Worm (Caenorhabditis elegans) whole organism, L3 larva: ENCODE results near the gene sre-40.

Experiments
- R02D3.7 ChIP-seq: fragments of 150-350 bp; optimal IDR thresholded peaks from 2 replicates; lab custom pipeline; 2014; ENCODE audit warnings: missing biosample characterization, missing genetic modification characterization
- ZK546.5 ChIP-seq: sonication (generic microtip); optimal IDR thresholded peaks from 2 replicates; lab custom pipeline; 2017; ENCODE audit warnings: missing biosample characterization, missing genetic modification characterization
- aly-2 ChIP-seq: fragments of 150-350 bp; optimal IDR thresholded peaks from 2 replicates; lab custom pipeline; 2014; ENCODE audit warnings: missing biosample characterization, missing genetic modification characterization
- ceh-16 ChIP-seq: sonication (generic microtip); optimal IDR thresholded peaks from 2 replicates; lab custom pipeline; 2017; ENCODE audit warnings: missing biosample characterization, missing genetic modification characterization
- ceh-28 ChIP-seq: fragments of 150-350 bp; optimal IDR thresholded peaks from 2 replicates; lab custom pipeline; 2014; ENCODE audit warnings: missing biosample characterization, missing genetic modification reagents, missing genetic modification characterization
- ceh-9 ChIP-seq: sonication (generic microtip); optimal IDR thresholded peaks from 2 replicates; lab custom pipeline; 2018; ENCODE audit warnings: missing biosample characterization, missing genetic modification characterization
- daf-12 ChIP-seq: fragments of 150-350 bp; optimal IDR thresholded peaks from 2 replicates; lab custom pipeline; 2014; ENCODE audit warnings: missing biosample characterization, missing genetic modification reagents, missing genetic modification characterization
- egl-27 ChIP-seq: sonication (generic microtip); optimal IDR thresholded peaks from 4 replicates; lab custom pipeline; 2017; ENCODE audit warnings: missing biosample characterization, missing genetic modification reagents, missing genetic modification characterization
- egl-5 ChIP-seq: fragments of 150-350 bp; optimal IDR thresholded peaks from 2 replicates; lab custom pipeline; 2017; ENCODE audit warnings: missing biosample characterization, missing genetic modification reagents, missing genetic modification characterization, inconsistent platforms
- elt-1 ChIP-seq: fragments of 150-350 bp; optimal IDR thresholded peaks from 2 replicates; lab custom pipeline; 2014; ENCODE audit warnings: missing biosample characterization, missing genetic modification characterization
- elt-2 ChIP-seq: sonication (generic microtip); optimal IDR thresholded peaks from 2 replicates; lab custom pipeline; 2016; ENCODE audit warnings: missing genetic modification reagents, mild to moderate bottlenecking, missing genetic modification characterization, missing compliant biosample characterization
- elt-3 ChIP-seq, 3 experiments: fragments of 150-350 bp in 1 of 3; sonication (generic microtip) in 2 of 3; optimal IDR thresholded peaks; 2 replicates in 2 of 3; 4 replicates in 1 of 3; lab custom pipeline; 2014 to 2017; ENCODE audit warnings: missing biosample characterization in 3 of 3, missing genetic modification characterization in 3 of 3
- fkh-10 ChIP-seq: sonication (generic microtip); optimal IDR thresholded peaks from 2 replicates; lab custom pipeline; 2017; ENCODE audit warnings: missing biosample characterization, missing genetic modification reagents, missing genetic modification characterization
- fkh-2 ChIP-seq: fragments of 150-350 bp; optimal IDR thresholded peaks from 2 replicates; lab custom pipeline; 2014; ENCODE audit warnings: missing biosample characterization, missing genetic modification reagents, missing genetic modification characterization
- jun-1 ChIP-seq: fragments of 150-350 bp; optimal IDR thresholded peaks from 2 replicates; lab custom pipeline; 2014; ENCODE audit warnings: missing biosample characterization, missing genetic modification reagents, missing genetic modification characterization
- lin-15B ChIP-seq: fragments of 150-350 bp; optimal IDR thresholded peaks from 2 replicates; lab custom pipeline; 2014; ENCODE audit warnings: missing biosample characterization, missing genetic modification characterization
- lin-39 ChIP-seq: fragments of 150-350 bp; optimal IDR thresholded peaks from 2 replicates; lab custom pipeline; 2018; ENCODE audit warnings: missing biosample characterization, missing genetic modification reagents, missing genetic modification characterization
- lsy-12 ChIP-seq: sonication (generic microtip); optimal IDR thresholded peaks from 2 replicates; lab custom pipeline; 2016; ENCODE audit warnings: mild to moderate bottlenecking, missing genetic modification characterization, missing compliant biosample characterization
- mdl-1 ChIP-seq: fragments of 150-350 bp; optimal IDR thresholded peaks from 2 replicates; lab custom pipeline; 2014; ENCODE audit warnings: missing biosample characterization, missing genetic modification characterization
- mml-1 ChIP-seq: fragments of 150-350 bp; sonication (generic microtip); optimal IDR thresholded peaks from 3 replicates; lab custom pipeline; 2014; ENCODE audit warnings: missing biosample characterization, missing genetic modification characterization
- nhr-11 ChIP-seq: fragments of 150-350 bp; optimal IDR thresholded peaks from 2 replicates; lab custom pipeline; 2014; ENCODE audit warnings: missing biosample characterization, missing genetic modification characterization
- nhr-12 ChIP-seq: fragments of 150-350 bp; optimal IDR thresholded peaks from 2 replicates; lab custom pipeline; 2014; ENCODE audit warnings: missing biosample characterization, missing genetic modification characterization
- nhr-23 ChIP-seq: fragments of 150-350 bp; optimal IDR thresholded peaks from 2 replicates; lab custom pipeline; 2014; ENCODE audit warnings: missing biosample characterization, missing genetic modification reagents, missing genetic modification characterization
- nhr-237 ChIP-seq: fragments of 150-350 bp; optimal IDR thresholded peaks from 2 replicates; lab custom pipeline; 2014; ENCODE audit warnings: missing biosample characterization, missing genetic modification characterization
- nhr-25 ChIP-seq: sonication (generic microtip); optimal IDR thresholded peaks from 2 replicates; lab custom pipeline; 2017; ENCODE audit warnings: missing biosample characterization, missing genetic modification characterization
- nhr-28 ChIP-seq: fragments of 150-350 bp; optimal IDR thresholded peaks from 2 replicates; lab custom pipeline; 2014; ENCODE audit warnings: missing biosample characterization, missing genetic modification characterization
- nhr-43 ChIP-seq: sonication (generic microtip); optimal IDR thresholded peaks from 2 replicates; lab custom pipeline; 2016; ENCODE audit warnings: mild to moderate bottlenecking, missing genetic modification characterization, missing compliant biosample characterization; ENCODE audit not compliant: poor library complexity, severe bottlenecking
- nhr-67 ChIP-seq: fragments of 150-350 bp; optimal IDR thresholded peaks from 2 replicates; lab custom pipeline; 2014; ENCODE audit warnings: missing biosample characterization, missing genetic modification characterization
- nhr-77 ChIP-seq: fragments of 150-350 bp; optimal IDR thresholded peaks from 2 replicates; lab custom pipeline; 2014; ENCODE audit warnings: missing biosample characterization, missing genetic modification characterization
- pha-4 ChIP-seq: fragments of 150-350 bp; optimal IDR thresholded peaks from 2 replicates; lab custom pipeline; 2014; ENCODE audit warnings: missing biosample characterization, missing genetic modification reagents, missing genetic modification characterization
- pqm-1 ChIP-seq: fragments of 150-350 bp; optimal IDR thresholded peaks from 2 replicates; lab custom pipeline; 2017; ENCODE audit warnings: missing biosample characterization, missing genetic modification characterization, inconsistent platforms
- sea-2 ChIP-seq: fragments of 150-350 bp; sonication (generic microtip); optimal IDR thresholded peaks from 4 replicates; lab custom pipeline; 2014; ENCODE audit warnings: missing biosample characterization, missing genetic modification reagents, missing genetic modification characterization
- skn-1 ChIP-seq: fragments of 150-350 bp; optimal IDR thresholded peaks from 2 replicates; lab custom pipeline; 2014; ENCODE audit warnings: missing biosample characterization, missing genetic modification characterization
- tbx-2 ChIP-seq: sonication (generic microtip); optimal IDR thresholded peaks from 2 replicates; lab custom pipeline; 2016; ENCODE audit warnings: mild to moderate bottlenecking, missing genetic modification characterization, missing compliant biosample characterization
- unc-39 ChIP-seq: sonication (generic microtip); optimal IDR thresholded peaks from 4 replicates; lab custom pipeline; 2017; ENCODE audit warnings: missing biosample characterization, missing genetic modification characterization
- unc-62 ChIP-seq: fragments of 150-350 bp; sonication (generic microtip); optimal IDR thresholded peaks from 4 replicates; lab custom pipeline; 2014; ENCODE audit warnings: missing biosample characterization, missing genetic modification reagents, missing genetic modification characterization

sre-40 gene

DNA sequence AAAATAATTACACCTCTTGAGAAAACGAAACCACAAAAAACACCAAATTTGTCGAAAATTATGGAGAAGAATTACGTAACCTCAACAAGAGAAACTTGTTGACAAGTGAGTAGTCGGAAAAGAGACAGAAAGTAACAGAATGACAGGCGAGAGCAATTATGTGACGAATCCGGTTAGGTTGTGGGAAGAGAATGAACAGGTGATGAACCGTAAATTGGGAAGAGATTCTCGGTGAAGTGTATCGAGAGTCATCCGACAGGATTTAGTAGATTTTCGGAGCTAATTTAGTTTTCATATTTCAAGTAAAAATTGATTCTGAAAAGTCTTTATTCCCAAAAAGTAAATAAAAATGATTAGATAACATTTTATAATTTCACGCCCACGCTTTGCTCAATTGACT is 2.2 kb downstream of the sre-40 start, which contains the start of gene T05A7.7:
T05A7.7 (minus strand) TSS at position 101 of the 400 bp plus-strand sequence.
- no peak for TF ChIP-seq mdl-1
- TF ChIP-seq fkh-2 (tag; lab: Kevin White, UChicago): no peak
- no peak for TF ChIP-seq R02D3.7
- TF ChIP-seq unc-62 (GFP tag; lab: Kevin White, UChicago): no peak
- no peak for TF ChIP-seq pha-4
- no peak for TF ChIP-seq ceh-28 (tag; lab: Kevin White, UChicago)
- TF ChIP-seq elt-2 (tag; lab: Kevin White, UChicago): no peak
- TF ChIP-seq egl-5 (tag; lab: Kevin White, UChicago): no peak
- TF ChIP-seq elt-3 (tag; optimal IDR thresholded peaks at IDR 0.05; lab: Kevin White, UChicago): no peak
- no peak for TF ChIP-seq sea-2 (GFP tag; lab: Kevin White, UChicago)
- no peak for TF ChIP-seq unc-39 (tag; lab: Kevin White, UChicago)
- TF ChIP-seq nhr-23 (tag; lab: Kevin White, UChicago): no peak
- TF ChIP-seq nhr-11: no peak
- TF ChIP-seq ceh-9 (tag; lab: Kevin White, UChicago): no peak
- TF ChIP-seq ceh-16: no peak

DNA sequence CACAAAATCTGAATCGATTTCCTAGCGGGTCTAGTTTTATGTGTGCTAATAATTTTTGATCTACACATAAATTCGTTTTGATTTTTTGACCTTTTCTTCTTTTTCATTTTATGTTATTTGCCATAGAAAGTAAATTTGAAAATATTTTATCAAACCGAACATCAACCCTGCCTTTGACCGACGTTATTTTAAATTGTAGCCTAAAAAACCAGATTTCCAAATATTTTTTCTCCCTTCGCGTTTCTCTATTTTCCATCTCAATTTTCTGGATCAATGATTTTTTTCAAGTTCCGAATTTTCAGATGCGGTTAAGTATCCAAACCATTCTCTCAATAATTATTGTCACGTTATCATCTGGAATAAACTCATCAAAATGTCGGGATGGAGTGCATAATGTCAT is 5.7 kb downstream of the sre-40 start, which contains the start of gene T05A7.1:
T05A7.1 (plus strand) TSS at position 301 of the 400 bp plus-strand sequence.
- TF ChIP-seq nhr-77 (tag; lab: Kevin White, UChicago): no peak
- TF ChIP-seq R02D3.7: no peak
- TF ChIP-seq nhr-28 (tag; lab: Kevin White, UChicago): no peak
- no peak for TF ChIP-seq elt-1 (tag; lab: Kevin White, UChicago)
- no peak for TF ChIP-seq nhr-67 (tag; lab: Kevin White, UChicago)
- no peak for TF ChIP-seq lin-15B (tag; lab: Kevin White, UChicago)
- TF ChIP-seq nhr-25 (tag; lab: Kevin White, UChicago): no peak
- TF ChIP-seq ZK546.5 (tag; lab: Kevin White, UChicago): no peak
- TF ChIP-seq nhr-237: no peak
- no peak for TF ChIP-seq tbx-2 (tag; lab: Kevin White, UChicago)
- TF ChIP-seq skn-1: no peak
- TF ChIP-seq nhr-11: no peak
- TF ChIP-seq elt-3 (tag; optimal IDR thresholded peaks at IDR 0.05; lab: Kevin White, UChicago): no peak
- TF ChIP-seq nhr-12 (tag; lab: Kevin White, UChicago): no peak
- TF ChIP-seq unc-39 (tag; lab: Kevin White, UChicago): no peak

DNA sequence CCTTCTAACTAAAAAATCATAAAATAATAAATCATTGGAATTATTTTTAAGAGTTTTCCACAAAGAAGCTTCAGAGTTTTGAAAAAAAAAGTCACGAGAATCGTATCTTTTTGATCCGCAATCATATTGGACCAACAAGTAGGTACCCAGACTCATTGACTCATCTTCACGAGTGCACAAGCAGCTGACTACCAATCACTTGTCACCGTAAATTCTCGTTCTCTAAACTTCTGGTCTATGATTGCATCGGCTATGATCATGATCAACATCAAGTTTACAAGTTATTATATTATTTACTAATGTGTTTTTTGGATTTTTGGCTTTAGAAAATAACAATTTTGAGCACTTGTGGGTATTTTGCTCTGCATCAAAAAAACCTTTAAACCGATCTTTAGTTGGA is 7.4 kb downstream of the sre-40 start:
- TF ChIP-seq ceh-28 (tag; lab: Kevin White, UChicago): no peak
- TF ChIP-seq aly-2: no peak
- no peak for TF ChIP-seq fkh-2 (tag; lab: Kevin White, UChicago)
- TF ChIP-seq, all 47 proteins: peak for 0

DNA sequence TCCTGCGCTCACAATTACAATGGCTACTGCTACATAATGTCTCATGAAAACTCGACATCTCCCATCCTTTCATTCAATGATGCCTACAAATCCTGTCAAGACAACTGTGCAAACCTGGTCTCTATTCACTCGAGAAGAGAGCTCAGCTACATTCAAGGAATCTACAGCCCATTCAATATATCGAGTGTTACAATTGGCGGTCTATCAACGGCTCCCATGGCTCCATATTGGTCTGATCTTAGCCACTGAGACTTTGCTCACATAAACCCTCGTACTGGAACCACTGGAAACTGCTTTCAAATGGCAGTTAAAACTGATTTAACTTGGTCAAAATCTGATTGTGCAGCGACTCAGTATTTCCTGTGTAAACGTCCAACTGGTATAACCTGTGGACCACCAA is 8.1 kb downstream of the sre-40 start, which contains the start of gene T05A7.3:
T05A7.3 (plus strand) TSS at position 301 of the 400 bp plus-strand sequence.
- no peak for TF ChIP-seq elt-1 (tag; lab: Kevin White, UChicago)
- TF ChIP-seq nhr-23 (tag; lab: Kevin White, UChicago): no peak
- no peak for TF ChIP-seq unc-62 (GFP tag; lab: Kevin White, UChicago)
- TF ChIP-seq tbx-2 (tag; lab: Kevin White, UChicago): no peak
- TF ChIP-seq lsy-12 (tag; lab: Kevin White, UChicago): no peak
- no peak for TF ChIP-seq ceh-28 (tag; lab: Kevin White, UChicago)
- no peak for TF ChIP-seq R02D3.7
- TF ChIP-seq lin-39 (tag; lab: Kevin White, UChicago): no peak
- TF ChIP-seq nhr-237: no peak
- no peak for TF ChIP-seq egl-5 (tag; lab: Kevin White, UChicago)
- no peak for TF ChIP-seq nhr-12 (tag; lab: Kevin White, UChicago)
- TF ChIP-seq nhr-43: no peak
- no peak for TF ChIP-seq jun-1
- TF ChIP-seq fkh-10 (GFP tag; lab: Kevin White, UChicago): no peak

DNA sequence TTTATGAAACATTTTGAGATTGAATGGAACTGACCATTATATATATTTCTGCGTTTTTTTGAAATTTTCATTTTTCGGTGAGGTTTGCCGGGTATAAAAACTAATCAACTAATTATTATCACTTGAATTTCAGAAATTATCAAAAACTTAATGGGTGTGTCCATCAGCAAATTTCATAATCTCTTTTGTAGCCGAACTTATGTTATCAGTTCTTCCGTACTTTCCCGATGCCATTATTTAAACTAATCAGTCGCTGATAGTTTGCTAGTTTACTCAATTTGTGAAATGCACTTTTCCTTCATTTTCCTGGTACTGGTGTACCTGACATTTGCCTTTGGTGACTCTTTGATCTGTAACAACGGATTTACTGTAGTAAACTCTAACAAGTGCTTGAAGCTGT is 9.4 kb downstream of the sre-40 start:
- peak; percentile 68 for TF ChIP-seq pqm-1
- TF ChIP-seq unc-39 (tag; lab: Kevin White, UChicago): no peak
- no peak for TF ChIP-seq mml-1 (tag; lab: Kevin White, UChicago)
- TF ChIP-seq nhr-23 (tag; lab: Kevin White, UChicago): no peak
- TF ChIP-seq skn-1: no peak
- peak; percentile 60 for TF ChIP-seq jun-1
- TF ChIP-seq unc-62 (GFP tag; lab: Kevin White, UChicago): no peak
- peak; percentile 96 for TF ChIP-seq elt-2 (tag; lab: Kevin White, UChicago)
- TF ChIP-seq egl-27 (tag; lab: Kevin White, UChicago): no peak
- no peak for TF ChIP-seq daf-12
- TF ChIP-seq nhr-237: no peak
- TF ChIP-seq, all 47 proteins: peak for 3
